Worm (Caenorhabditis elegans) whole organism, L4/young adult: ENCODE measurements around the gene srlf-17.

Source experiments
- W03F9.2 ChIP-seq: fragments of 150-350 bp; optimal IDR thresholded peaks from 2 replicates; lab custom pipeline; 2014; ENCODE audit warnings: missing biosample characterization, missing genetic modification characterization
- dao-5 ChIP-seq: sonication (generic microtip); optimal IDR thresholded peaks from 2 replicates; lab custom pipeline; 2016; ENCODE audit warnings: missing genotype, missing genetic modification characterization, moderate library complexity, missing compliant biosample characterization
- him-1 ChIP-seq: sonication (generic microtip); optimal IDR thresholded peaks from 2 replicates; lab custom pipeline; 2016; ENCODE audit warnings: missing genotype, missing genetic modification reagents, missing genetic modification characterization, missing compliant biosample characterization

The srlf-17 gene

ce11 chrIV:11102608-11103007 lies at the start of gene srlf-17:
Gene srlf-17, minus strand, starts transcription at chrIV:11102708.
- TF ChIP-seq dao-5 (no peak), W03F9.2 (tag; lab: Kevin White, UChicago) (no peak), him-1 (tag; lab: Kevin White, UChicago) (no peak)

DNA sequence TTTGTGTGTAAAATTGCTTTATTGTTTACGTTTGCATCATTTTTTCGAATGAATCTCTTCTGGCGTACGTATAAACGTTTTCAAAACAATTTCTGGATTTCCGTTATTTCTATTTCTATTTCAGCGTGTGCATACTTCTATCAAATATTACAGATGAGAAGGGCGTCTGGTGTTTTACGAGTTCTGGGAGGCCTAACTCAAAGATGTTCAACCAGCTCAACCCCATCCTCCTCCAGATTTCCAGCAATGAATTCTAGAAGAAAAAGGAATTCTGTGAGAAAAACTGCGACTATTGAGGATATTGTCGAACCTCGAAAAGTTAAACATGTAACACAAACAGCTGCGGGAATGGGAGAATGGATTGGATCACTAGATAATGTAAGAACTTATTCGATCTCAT lies 48.3 kb upstream of the srlf-17 start, which contains the start of gene C08F8.2:
Gene C08F8.2 (plus strand): TSS at position 154 of the 400 bp plus-strand sequence.
- TF ChIP-seq W03F9.2 (tag; lab: Kevin White, UChicago) (no peak), him-1 (tag; lab: Kevin White, UChicago) (no peak), dao-5 (no peak)

DNA sequence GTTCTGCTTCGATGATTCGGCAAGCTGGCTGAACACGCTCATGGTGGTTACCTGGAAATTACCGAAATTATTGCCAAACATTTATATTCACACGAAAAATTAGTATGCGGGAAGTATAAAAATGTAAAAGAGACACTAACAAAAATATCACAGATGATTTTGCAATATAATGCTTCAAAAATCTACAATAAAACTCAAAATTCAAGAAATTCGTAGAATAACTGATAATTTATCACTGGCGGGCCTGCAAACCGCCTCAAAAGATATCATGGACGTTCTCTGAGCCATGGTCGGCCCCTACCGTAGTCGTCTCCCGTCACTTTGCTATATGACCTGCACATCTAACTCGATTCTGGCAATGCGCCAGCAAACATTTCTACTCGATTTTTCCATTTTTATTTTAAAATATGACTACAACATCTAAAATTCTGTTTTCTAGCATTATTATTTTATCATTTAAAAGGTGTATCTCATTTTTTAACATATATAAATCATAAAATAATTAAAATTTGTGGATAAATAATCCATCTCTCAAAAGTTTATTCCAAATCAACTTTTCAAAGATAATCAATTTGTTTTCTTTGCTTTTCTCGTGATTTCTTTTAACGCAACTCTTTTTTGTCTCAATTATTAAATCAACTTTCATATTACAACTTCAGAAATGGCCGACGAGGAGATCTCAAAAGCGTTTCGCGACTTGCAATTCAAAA lies 47.1 kb upstream of the srlf-17 start, which contains the start of the genes F01G4.6 and pfd-1:
Gene F01G4.6 (minus strand): TSS at position 51 of the 710 bp plus-strand sequence.
Gene pfd-1 (plus strand): TSS at position 660 of the 710 bp plus-strand sequence.
- TF ChIP-seq dao-5 (no peak), W03F9.2 (tag; lab: Kevin White, UChicago) (peak; percentile 92), him-1 (tag; lab: Kevin White, UChicago) (peak; percentile 40)

DNA sequence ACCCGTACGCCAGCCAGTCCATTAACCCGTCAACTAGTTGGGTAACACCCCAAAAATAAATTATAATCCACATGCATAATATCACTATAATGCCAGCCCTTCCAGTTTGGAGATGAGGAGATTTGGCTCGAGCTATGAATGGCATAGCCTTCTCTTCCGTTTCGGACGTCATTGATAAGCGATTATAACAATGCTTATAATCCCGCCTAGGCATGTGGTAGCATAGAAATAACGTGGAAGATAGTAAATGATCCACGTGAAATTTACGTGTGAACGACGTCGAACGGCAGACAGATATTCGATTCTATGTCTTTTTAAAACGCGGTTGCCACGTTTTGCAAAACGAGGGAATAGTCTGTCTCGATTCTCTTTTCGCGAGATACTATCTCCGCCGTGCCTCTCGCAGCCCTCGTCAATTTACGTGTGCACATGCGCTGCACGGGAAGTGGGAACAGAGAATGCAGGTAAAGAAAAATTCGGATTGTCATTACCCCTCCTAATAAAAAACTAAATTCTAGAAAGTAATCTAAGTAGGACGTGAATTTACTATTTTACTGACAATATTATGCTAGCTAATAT lies 46.4 kb upstream of the srlf-17 start:
- TF ChIP-seq him-1 (tag; lab: Kevin White, UChicago): no peak
- no peak for TF ChIP-seq dao-5
- TF ChIP-seq W03F9.2 (tag; lab: Kevin White, UChicago): peak; percentile 26

- TF ChIP-seq dao-5 (peak; percentile 12), him-1 (tag; lab: Kevin White, UChicago) (no peak), W03F9.2 (tag; lab: Kevin White, UChicago) (no peak)
Observed at ce11 chrIV:11146962-11147470, 44.5 kb upstream of the srlf-17 start, which contains the start of gene pigq-1. Gene pigq-1, minus strand, starts transcription at chrIV:11147247.

- no peak for TF ChIP-seq him-1 (tag; lab: Kevin White, UChicago)
Observed at ce11 chrIV:11146492-11146891, 44.0 kb upstream of the srlf-17 start.

DNA sequence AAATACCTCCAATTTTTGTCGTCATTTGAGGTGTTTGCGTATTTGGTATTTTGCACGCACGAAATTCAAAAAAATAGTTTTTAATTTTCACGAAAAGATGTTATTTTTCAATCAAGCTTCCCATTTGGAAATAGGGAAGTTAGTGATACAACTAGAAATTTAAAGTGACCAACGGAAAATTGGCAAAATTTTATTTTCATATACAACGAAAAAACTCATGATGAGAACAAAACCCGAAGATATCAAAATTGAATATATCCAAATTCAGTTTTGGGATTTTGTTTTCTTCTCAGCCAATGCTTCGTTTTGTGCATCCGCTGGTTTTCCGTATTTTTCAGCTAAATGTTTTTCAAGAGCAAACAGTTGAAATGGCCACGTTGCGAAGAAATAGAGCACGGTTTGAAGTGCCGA lies 43.4 kb upstream of the srlf-17 start:
- TF ChIP-seq dao-5 (no peak), W03F9.2 (tag; lab: Kevin White, UChicago) (no peak), him-1 (tag; lab: Kevin White, UChicago) (no peak)

- TF ChIP-seq him-1 (tag; lab: Kevin White, UChicago) (no peak), dao-5 (no peak), W03F9.2 (tag; lab: Kevin White, UChicago) (no peak)
Observed at ce11 chrIV:11143228-11143444, 40.6 kb upstream of the srlf-17 start, which contains the start of gene F01G4.4. Gene F01G4.4, plus strand, starts transcription at chrIV:11143345.

ce11 chrIV:11142314-11143227 lies 40.1 kb upstream of the srlf-17 start, which contains the start of gene skih-2:
Gene skih-2, minus strand, starts transcription at chrIV:11142364.
- no peak for TF ChIP-seq dao-5
- TF ChIP-seq W03F9.2 (tag; lab: Kevin White, UChicago): peak; percentile 14
- no peak for TF ChIP-seq him-1 (tag; lab: Kevin White, UChicago)

- no peak for TF ChIP-seq W03F9.2 (tag; lab: Kevin White, UChicago)
- no peak for TF ChIP-seq dao-5
- no peak for TF ChIP-seq him-1 (tag; lab: Kevin White, UChicago)
Observed at ce11 chrIV:11131268-11131667, 28.8 kb upstream of the srlf-17 start, which contains the start of gene ard-1. Gene ard-1, plus strand, starts transcription at chrIV:11131279.

- TF ChIP-seq dao-5 (no peak), him-1 (tag; lab: Kevin White, UChicago) (no peak), W03F9.2 (tag; lab: Kevin White, UChicago) (no peak)
Observed at ce11 chrIV:11130774-11131173, 28.3 kb upstream of the srlf-17 start.

ce11 chrIV:11126028-11126427 lies 23.5 kb upstream of the srlf-17 start:
- TF ChIP-seq him-1 (tag; lab: Kevin White, UChicago) (no peak), dao-5 (no peak), W03F9.2 (tag; lab: Kevin White, UChicago) (no peak)

ce11 chrIV:11126004-11126027 lies 23.3 kb upstream of the srlf-17 start, which contains the start of gene swsn-4:
Gene swsn-4, plus strand, starts transcription at chrIV:11126024.
- no peak for TF ChIP-seq dao-5
- TF ChIP-seq him-1 (tag; lab: Kevin White, UChicago): no peak
- no peak for TF ChIP-seq W03F9.2 (tag; lab: Kevin White, UChicago)

ce11 chrIV:11125604-11126003 lies 23.1 kb upstream of the srlf-17 start:
- TF ChIP-seq dao-5: no peak
